Worm (Caenorhabditis elegans) whole organism, late embryonic: ENCODE data around the gene cca-1.

ENCODE experiments used
- C38D4.7 ChIP-seq: fragments of 200-800 bp; sonication (Bioruptor generic); optimal IDR thresholded peaks from 2 replicates; lab custom pipeline; 2018; ENCODE audit warnings: mild to moderate bottlenecking, missing genetic modification characterization, moderate library complexity, missing compliant biosample characterization
- F13H6.1 ChIP-seq: sonication (generic microtip); optimal IDR thresholded peaks from 2 replicates; lab custom pipeline; 2016; ENCODE audit warnings: missing genetic modification characterization, missing compliant biosample characterization
- K02D7.2 ChIP-seq: sonication (generic microtip); optimal IDR thresholded peaks from 2 replicates; lab custom pipeline; 2017; ENCODE audit warnings: mild to moderate bottlenecking, missing genetic modification characterization, missing compliant biosample characterization
- K09A11.1 ChIP-seq: sonication (generic microtip); optimal IDR thresholded peaks from 2 replicates; lab custom pipeline; 2017; ENCODE audit warnings: antibody characterized with exemption, mild to moderate bottlenecking, missing genetic modification characterization, missing compliant biosample characterization; ENCODE audit not compliant: insufficient read depth
- T23F11.4 ChIP-seq: fragments of 200-800 bp; sonication (Bioruptor generic); optimal IDR thresholded peaks from 2 replicates; lab custom pipeline; 2018; ENCODE audit warnings: mild to moderate bottlenecking, missing genetic modification characterization, missing compliant biosample characterization
- Y22D7AL.16 ChIP-seq: sonication (generic microtip); optimal IDR thresholded peaks from 2 replicates; lab custom pipeline; 2016; ENCODE audit warnings: missing genetic modification characterization, missing compliant biosample characterization
- ceh-14 ChIP-seq: sonication (generic microtip); optimal IDR thresholded peaks from 2 replicates; lab custom pipeline; 2016; ENCODE audit warnings: missing genotype, missing genetic modification characterization, missing compliant biosample characterization
- ceh-18 ChIP-seq: sonication (generic microtip); optimal IDR thresholded peaks from 2 replicates; lab custom pipeline; 2016; ENCODE audit warnings: missing genetic modification characterization, missing compliant biosample characterization
- ceh-19 ChIP-seq: fragments of 200-800 bp; sonication (Bioruptor generic); optimal IDR thresholded peaks from 2 replicates; lab custom pipeline; 2018; ENCODE audit warnings: mild to moderate bottlenecking, missing genetic modification characterization, missing compliant biosample characterization
- ceh-2 ChIP-seq: sonication (generic microtip); optimal IDR thresholded peaks from 2 replicates; lab custom pipeline; 2016; ENCODE audit warnings: missing genotype, missing genetic modification characterization, missing compliant biosample characterization
- ceh-22 ChIP-seq: sonication (generic microtip); optimal IDR thresholded peaks from 2 replicates; lab custom pipeline; 2017; ENCODE audit warnings: missing biosample characterization, missing genetic modification characterization
- ceh-24 ChIP-seq: sonication (generic microtip); optimal IDR thresholded peaks from 2 replicates; lab custom pipeline; 2016; ENCODE audit warnings: mild to moderate bottlenecking, missing genetic modification characterization, missing compliant biosample characterization
- ceh-30 ChIP-seq: fragments of 150-350 bp; optimal IDR thresholded peaks from 2 replicates; lab custom pipeline; 2014; ENCODE audit warnings: missing biosample characterization, missing genetic modification characterization
- ceh-31 ChIP-seq: sonication (generic microtip); optimal IDR thresholded peaks from 2 replicates; lab custom pipeline; 2016; ENCODE audit warnings: missing genetic modification characterization, missing compliant biosample characterization
- ceh-48 ChIP-seq: sonication (generic microtip); optimal IDR thresholded peaks from 2 replicates; lab custom pipeline; 2016; ENCODE audit warnings: missing genetic modification characterization, inconsistent platforms, missing compliant biosample characterization
- ceh-9 ChIP-seq: sonication (generic microtip); optimal IDR thresholded peaks from 2 replicates; lab custom pipeline; 2016; ENCODE audit warnings: mild to moderate bottlenecking, missing genetic modification characterization, inconsistent platforms, missing compliant biosample characterization
- che-1 ChIP-seq: sonication (generic microtip); optimal IDR thresholded peaks from 2 replicates; lab custom pipeline; 2016; ENCODE audit warnings: mild to moderate bottlenecking, missing genetic modification characterization, missing compliant biosample characterization
- dmd-4 ChIP-seq: sonication (generic microtip); optimal IDR thresholded peaks from 2 replicates; lab custom pipeline; 2016; ENCODE audit warnings: borderline replicate concordance, missing genetic modification characterization, missing compliant biosample characterization
- dve-1 ChIP-seq: sonication (generic microtip); optimal IDR thresholded peaks from 2 replicates; lab custom pipeline; 2017; ENCODE audit warnings: antibody characterized with exemption, mild to moderate bottlenecking, missing genetic modification characterization, missing compliant biosample characterization
- elt-2 ChIP-seq: sonication (generic microtip); optimal IDR thresholded peaks from 2 replicates; lab custom pipeline; 2016; ENCODE audit warnings: missing genetic modification reagents, missing genetic modification characterization, missing compliant biosample characterization
- ets-4 ChIP-seq: sonication (generic microtip); optimal IDR thresholded peaks from 2 replicates; lab custom pipeline; 2016; ENCODE audit warnings: missing genetic modification characterization, missing compliant biosample characterization
- eyg-1 ChIP-seq: sonication (generic microtip); optimal IDR thresholded peaks from 2 replicates; lab custom pipeline; 2016; ENCODE audit warnings: missing genotype, missing genetic modification characterization, missing compliant biosample characterization
- fkh-6 ChIP-seq: sonication (generic microtip); optimal IDR thresholded peaks from 2 replicates; lab custom pipeline; 2016; ENCODE audit warnings: missing genetic modification characterization, missing compliant biosample characterization
- gmeb-2 ChIP-seq: sonication (generic microtip); optimal IDR thresholded peaks from 2 replicates; lab custom pipeline; 2016; ENCODE audit warnings: missing genetic modification characterization, inconsistent platforms, missing compliant biosample characterization
- hlh-15 ChIP-seq: sonication (generic microtip); optimal IDR thresholded peaks from 2 replicates; lab custom pipeline; 2016; ENCODE audit warnings: missing genetic modification characterization, missing compliant biosample characterization
- hlh-30 ChIP-seq: sonication (generic microtip); optimal IDR thresholded peaks from 2 replicates; lab custom pipeline; 2017; ENCODE audit warnings: antibody characterized with exemption, missing genetic modification characterization, missing compliant biosample characterization; ENCODE audit not compliant: insufficient read depth
- hlh-6 ChIP-seq: sonication (generic microtip); optimal IDR thresholded peaks from 2 replicates; lab custom pipeline; 2016; ENCODE audit warnings: missing genotype, missing genetic modification characterization, missing compliant biosample characterization
- hlh-8 ChIP-seq: sonication (generic microtip); optimal IDR thresholded peaks from 2 replicates; lab custom pipeline; 2016; ENCODE audit warnings: missing genotype, missing genetic modification characterization, missing compliant biosample characterization
- lim-6 ChIP-seq: sonication (generic microtip); optimal IDR thresholded peaks from 2 replicates; lab custom pipeline; 2016; ENCODE audit warnings: missing genetic modification characterization, missing compliant biosample characterization
- lin-11 ChIP-seq: fragments of 200-800 bp; sonication (Bioruptor generic); optimal IDR thresholded peaks from 2 replicates; lab custom pipeline; 2018; ENCODE audit warnings: mild to moderate bottlenecking, missing genetic modification characterization, missing compliant biosample characterization
- madf-2 ChIP-seq: sonication (generic microtip); optimal IDR thresholded peaks from 2 replicates; lab custom pipeline; 2017; ENCODE audit warnings: missing genetic modification characterization, missing compliant biosample characterization
- mec-3 ChIP-seq: sonication (generic microtip); optimal IDR thresholded peaks from 2 replicates; lab custom pipeline; 2016; ENCODE audit warnings: borderline replicate concordance, missing genetic modification characterization, missing compliant biosample characterization
- nfya-1 ChIP-seq: sonication (generic microtip); optimal IDR thresholded peaks from 2 replicates; lab custom pipeline; 2017; ENCODE audit warnings: missing genetic modification characterization, mild to moderate bottlenecking, missing compliant biosample characterization, antibody characterized with exemption, moderate library complexity
- nhr-11 ChIP-seq: fragments of 150-350 bp; optimal IDR thresholded peaks from 2 replicates; lab custom pipeline; 2014; ENCODE audit warnings: missing biosample characterization, missing genetic modification characterization
- nhr-232 ChIP-seq: sonication (generic microtip); optimal IDR thresholded peaks from 2 replicates; lab custom pipeline; 2016; ENCODE audit warnings: missing genetic modification characterization, missing compliant biosample characterization
- npax-4 ChIP-seq: sonication (generic microtip); optimal IDR thresholded peaks from 2 replicates; lab custom pipeline; 2016; ENCODE audit warnings: missing genetic modification characterization, missing compliant biosample characterization
- odd-2 ChIP-seq: sonication (generic microtip); optimal IDR thresholded peaks from 2 replicates; lab custom pipeline; 2017; ENCODE audit warnings: antibody characterized with exemption, mild to moderate bottlenecking, missing genetic modification characterization, missing compliant biosample characterization
- pat-9 ChIP-seq: fragments of 200-800 bp; sonication (Bioruptor generic); optimal IDR thresholded peaks from 2 replicates; lab custom pipeline; 2018; ENCODE audit warnings: mild to moderate bottlenecking, missing genetic modification characterization, moderate library complexity, missing compliant biosample characterization
- pax-1 ChIP-seq: fragments of 150-350 bp; optimal IDR thresholded peaks from 2 replicates; lab custom pipeline; 2014; ENCODE audit warnings: missing biosample characterization, missing genetic modification characterization
- pha-4 ChIP-seq: fragments of 150-350 bp; optimal IDR thresholded peaks from 2 replicates; lab custom pipeline; 2018; ENCODE audit warnings: missing biosample characterization, missing genetic modification reagents, missing genetic modification characterization
- pqm-1 ChIP-seq: sonication (generic microtip); optimal IDR thresholded peaks from 2 replicates; lab custom pipeline; 2016; ENCODE audit warnings: missing genetic modification characterization, missing compliant biosample characterization
- pros-1 ChIP-seq: fragments of 150-350 bp; optimal IDR thresholded peaks from 2 replicates; lab custom pipeline; 2014; ENCODE audit warnings: missing biosample characterization, missing genetic modification reagents, missing genetic modification characterization
- ref-2 ChIP-seq: sonication (generic microtip); optimal IDR thresholded peaks from 2 replicates; lab custom pipeline; 2016; ENCODE audit warnings: missing genetic modification characterization, missing compliant biosample characterization
- sdc-2 ChIP-seq: sonication (generic microtip); optimal IDR thresholded peaks from 2 replicates; lab custom pipeline; 2016; ENCODE audit warnings: missing genotype, missing genetic modification characterization, missing compliant biosample characterization
- sox-2 ChIP-seq: fragments of 200-800 bp; sonication (Bioruptor generic); IDR thresholded peaks from 2 replicates; pipeline ENCODE4 v1.3.6; 2022; ENCODE audit warnings: missing genetic modification reagents, missing genetic modification characterization, missing compliant biosample characterization
- sox-4 ChIP-seq: sonication (generic microtip); optimal IDR thresholded peaks from 2 replicates; lab custom pipeline; 2017; ENCODE audit warnings: mild to moderate bottlenecking, missing genetic modification characterization, inconsistent platforms, missing compliant biosample characterization
- tbx-2 ChIP-seq: sonication (generic microtip); optimal IDR thresholded peaks from 2 replicates; lab custom pipeline; 2016; ENCODE audit warnings: missing genetic modification characterization, missing compliant biosample characterization
- tbx-7 ChIP-seq: sonication (generic microtip); optimal IDR thresholded peaks from 2 replicates; lab custom pipeline; 2016; ENCODE audit warnings: missing genotype, missing genetic modification characterization, missing compliant biosample characterization
- unc-42 ChIP-seq: sonication (generic microtip); optimal IDR thresholded peaks from 2 replicates; lab custom pipeline; 2016; ENCODE audit warnings: missing genotype, missing genetic modification characterization, missing compliant biosample characterization
- unc-86 ChIP-seq: sonication (generic microtip); optimal IDR thresholded peaks from 2 replicates; lab custom pipeline; 2016; ENCODE audit warnings: missing genetic modification characterization, missing compliant biosample characterization
- zip-5 ChIP-seq: sonication (generic microtip); optimal IDR thresholded peaks from 2 replicates; lab custom pipeline; 2016; ENCODE audit warnings: missing genetic modification characterization, missing compliant biosample characterization
- ztf-16 ChIP-seq: sonication (generic microtip); optimal IDR thresholded peaks from 2 replicates; lab custom pipeline; 2017; ENCODE audit warnings: missing genetic modification characterization, missing compliant biosample characterization

The cca-1 gene

ce11 chrX:7809352-7810196 lies 66.2 kb downstream of the cca-1 start:
- no peak for TF ChIP-seq nhr-11 (tag; lab: Kevin White, UChicago)
- no peak for TF ChIP-seq F13H6.1 (tag; lab: Kevin White, UChicago)
- TF ChIP-seq tbx-2 (tag; lab: Kevin White, UChicago), result peak; percentile 73
- no peak for TF ChIP-seq zip-5 (tag; lab: Kevin White, UChicago)
- no peak for TF ChIP-seq dve-1 (tag; lab: Kevin White, UChicago)
- TF ChIP-seq pat-9 (tag; lab: Kevin White, UChicago), result peak; percentile 5
- TF ChIP-seq npax-4 (tag; lab: Kevin White, UChicago), result no peak
- peak; percentile 17 for TF ChIP-seq madf-2 (tag; lab: Kevin White, UChicago)
- peak; percentile 2 for TF ChIP-seq fkh-6 (tag; lab: Kevin White, UChicago)
- peak; percentile 41 for TF ChIP-seq pros-1
- no peak for TF ChIP-seq lin-11
- TF ChIP-seq hlh-8, result peak; percentile 23
- no peak for TF ChIP-seq ceh-22 (tag; lab: Kevin White, UChicago)
- no peak for TF ChIP-seq che-1
- TF ChIP-seq ceh-18, result peak; percentile 26
- TF ChIP-seq nhr-232 (tag; lab: Kevin White, UChicago), result no peak
- TF ChIP-seq ceh-48, result no peak
- TF ChIP-seq sdc-2 (tag; lab: Kevin White, UChicago), result peak; percentile 5
- TF ChIP-seq dmd-4 (tag; lab: Kevin White, UChicago), result no peak
- TF ChIP-seq ceh-31, result peak; percentile 64
- TF ChIP-seq sox-4 (tag; lab: Kevin White, UChicago), result no peak
- no peak for TF ChIP-seq Y22D7AL.16
- no peak for TF ChIP-seq sox-2 (GFP tag; lab: Robert Waterston, UW)
- no peak for TF ChIP-seq C38D4.7 (GFP tag; lab: Kevin White, UChicago)
- TF ChIP-seq lim-6 (tag; lab: Kevin White, UChicago), result no peak
- TF ChIP-seq ceh-2, result peak; percentile 39
- TF ChIP-seq odd-2, result no peak
- no peak for TF ChIP-seq hlh-15
- TF ChIP-seq elt-2 (tag; lab: Kevin White, UChicago), result peak; percentile 20
- no peak for TF ChIP-seq ets-4 (tag; lab: Kevin White, UChicago)
- TF ChIP-seq unc-42 (tag; lab: Kevin White, UChicago), result peak; percentile 34
- TF ChIP-seq ztf-16, result no peak
- TF ChIP-seq mec-3 (tag; lab: Kevin White, UChicago), result no peak
- TF ChIP-seq nfya-1 (tag; lab: Kevin White, UChicago), result peak; percentile 68
- TF ChIP-seq ceh-24 (tag; lab: Kevin White, UChicago), result no peak
- no peak for TF ChIP-seq unc-86
- TF ChIP-seq gmeb-2 (tag; lab: Kevin White, UChicago), result no peak
- TF ChIP-seq ceh-14 (tag; lab: Kevin White, UChicago), result no peak
- no peak for TF ChIP-seq K09A11.1
- TF ChIP-seq hlh-30 (tag; lab: Kevin White, UChicago), result peak; percentile 62
- no peak for TF ChIP-seq tbx-7 (tag; lab: Kevin White, UChicago)
- TF ChIP-seq T23F11.4, result no peak
- TF ChIP-seq pqm-1, result no peak
- TF ChIP-seq ceh-9 (tag; lab: Kevin White, UChicago), result no peak
- peak; percentile 64 for TF ChIP-seq ceh-30 (tag; lab: Kevin White, UChicago)
- TF ChIP-seq pax-1 (tag; lab: Kevin White, UChicago), result no peak
- TF ChIP-seq ref-2 (tag; lab: Kevin White, UChicago), result no peak
- TF ChIP-seq pha-4, result no peak
- peak; percentile 48 for TF ChIP-seq ceh-19 (GFP tag; lab: Kevin White, UChicago)
- TF ChIP-seq hlh-6 (tag; lab: Kevin White, UChicago), result no peak
- no peak for TF ChIP-seq eyg-1
- no peak for TF ChIP-seq K02D7.2 (tag; lab: Kevin White, UChicago)
